Fruit fly (Drosophila melanogaster) whole organism, wandering third instar larva: ENCODE measurements around the gene CG42471.

ENCODE experiments used
- Abd-B ChIP-seq: fragments of >200 bp; optimal IDR thresholded peaks from 2 replicates; lab custom pipeline; 2017; ENCODE audit warnings: missing biosample characterization, missing genetic modification characterization
- CG32264 ChIP-seq: fragments of 200-800 bp; sonication (Bioruptor generic); optimal IDR thresholded peaks from 2 replicates; lab custom pipeline; 2016; ENCODE audit warnings: missing biosample characterization, missing genetic modification characterization
- Dfd ChIP-seq: fragments of >200 bp; optimal IDR thresholded peaks from 2 replicates; lab custom pipeline; 2017; ENCODE audit warnings: missing biosample characterization, missing genetic modification characterization
- Rel ChIP-seq, 2 experiments: fragments of 200-800 bp; sonication (Bioruptor generic) in 1 of 2; optimal IDR thresholded peaks; 2 replicates in 1 of 2; 3 replicates in 1 of 2; lab custom pipeline; 2016 to 2019; ENCODE audit warnings: mild to moderate bottlenecking in 2 of 2, missing biosample characterization in 2 of 2, missing genetic modification characterization in 2 of 2, moderate library complexity in 1 of 2
- Vsx2 ChIP-seq: fragments of 200-300, 225-300 bp; sonication (Bioruptor generic); optimal IDR thresholded peaks from 2 replicates; lab custom pipeline; 2018; ENCODE audit warnings: missing biosample characterization, missing genetic modification characterization; ENCODE audit not compliant: partially characterized antibody
- brk ChIP-seq: fragments of 200-800 bp; sonication (Bioruptor generic); optimal IDR thresholded peaks from 2 replicates; lab custom pipeline; 2016; ENCODE audit warnings: missing biosample characterization, mild to moderate bottlenecking, missing genetic modification characterization
- ey ChIP-seq: fragments of 200-800 bp; sonication (Bioruptor generic); optimal IDR thresholded peaks from 2 replicates; lab custom pipeline; 2016; ENCODE audit warnings: missing biosample characterization, missing genetic modification characterization
- h ChIP-seq: fragments of 200-800 bp; sonication (Bioruptor generic); optimal IDR thresholded peaks from 3 replicates; lab custom pipeline; 2016; ENCODE audit warnings: missing biosample characterization, mild to moderate bottlenecking, missing genetic modification characterization
- jim ChIP-seq: fragments of 175-275, 200-325 bp; sonication (Bioruptor generic); optimal IDR thresholded peaks from 2 replicates; lab custom pipeline; 2016; ENCODE audit warnings: missing biosample characterization, mild to moderate bottlenecking, missing genetic modification characterization
- pan ChIP-seq: fragments of >200 bp; optimal IDR thresholded peaks from 2 replicates; lab custom pipeline; 2017
- rgr ChIP-seq: fragments of 200-800 bp; sonication (Bioruptor generic); optimal IDR thresholded peaks from 3 replicates; lab custom pipeline; 2016; ENCODE audit warnings: missing biosample characterization, mild to moderate bottlenecking, missing genetic modification characterization
- usp ChIP-seq: fragments of >200 bp; optimal IDR thresholded peaks from 2 replicates; lab custom pipeline; 2017; ENCODE audit warnings: missing biosample characterization, missing genetic modification characterization

- TF ChIP-seq Dfd (no peak), Abd-B (GFP tag; lab: Kevin White, UChicago) (no peak), CG32264 (no peak), jim (GFP tag; lab: Kevin White, UChicago) (no peak), Rel (GFP tag; optimal IDR thresholded peaks at IDR 0.05; lab: Kevin White, UChicago) (no peak), Rel (tag; optimal IDR thresholded peaks at IDR 0.05; lab: Kevin White, UChicago) (peak; percentile 2), Vsx2 (GFP tag; lab: Kevin White, UChicago) (no peak), usp (GFP tag; lab: Kevin White, UChicago) (no peak), brk (GFP tag; lab: Kevin White, UChicago) (no peak), pan (no peak), h (GFP tag; lab: Kevin White, UChicago) (peak; percentile 68), rgr (no peak), ey (GFP tag; lab: Kevin White, UChicago) (no peak)
Measured at dm6 chr2L:11740595-11740994, 13.2 kb downstream of the CG42471 start.
